Worm (Caenorhabditis elegans) whole organism, L1 larva: ENCODE data around the gene drr-1.
A peak's percentile ranks its signal among the peaks of the same experiment; 100 is the strongest.

Experiments used
- C04F5.9 ChIP-seq: sonication (generic microtip); optimal IDR thresholded peaks from 2 replicates; lab custom pipeline; 2016; ENCODE audit warnings: missing genetic modification characterization, missing compliant biosample characterization
- F16B12.6 ChIP-seq: fragments of 150-350 bp; optimal IDR thresholded peaks from 2 replicates; lab custom pipeline; 2014; ENCODE audit warnings: missing biosample characterization, missing genetic modification characterization
- Y116A8C.19 ChIP-seq: sonication (generic microtip); optimal IDR thresholded peaks from 2 replicates; lab custom pipeline; 2016; ENCODE audit warnings: missing compliant biosample characterization, missing genetic modification characterization, borderline replicate concordance
- aha-1 ChIP-seq: fragments of 150-350 bp; optimal IDR thresholded peaks from 2 replicates; lab custom pipeline; 2014; ENCODE audit warnings: missing biosample characterization, missing genetic modification characterization
- aly-2 ChIP-seq: fragments of 150-350 bp; optimal IDR thresholded peaks from 2 replicates; lab custom pipeline; 2014; ENCODE audit warnings: missing biosample characterization, missing genetic modification characterization
- ama-1 ChIP-seq: fragments of 150-350 bp; optimal IDR thresholded peaks from 2 replicates; lab custom pipeline; 2014
- blmp-1 ChIP-seq: fragments of 150-350 bp; optimal IDR thresholded peaks from 2 replicates; lab custom pipeline; 2014; ENCODE audit warnings: missing biosample characterization, missing genetic modification characterization
- ceh-63 ChIP-seq: fragments of 200-800 bp; sonication (Bioruptor generic); optimal IDR thresholded peaks from 2 replicates; lab custom pipeline; 2018; ENCODE audit warnings: mild to moderate bottlenecking, missing genetic modification characterization, missing compliant biosample characterization
- ceh-82 ChIP-seq, 3 experiments: fragments of 150-350 bp in 1 of 3; sonication (generic microtip) in 2 of 3; optimal IDR thresholded peaks; 2 replicates each; lab custom pipeline; 2014 to 2017; ENCODE audit warnings: missing biosample characterization in 3 of 3, missing genetic modification characterization in 3 of 3
- ceh-88 ChIP-seq: fragments of 200-800 bp; sonication (Bioruptor generic); IDR thresholded peaks from 2 replicates; pipeline ENCODE4 v1.3.6; 2022; ENCODE audit warnings: missing genetic modification characterization, missing compliant biosample characterization
- ces-1 ChIP-seq: fragments of 150-350 bp; optimal IDR thresholded peaks from 2 replicates; lab custom pipeline; 2014; ENCODE audit warnings: missing biosample characterization, missing genetic modification reagents, missing genetic modification characterization
- efl-3 ChIP-seq: fragments of 200-800 bp; sonication (Bioruptor generic); optimal IDR thresholded peaks from 2 replicates; lab custom pipeline; 2018; ENCODE audit warnings: mild to moderate bottlenecking, missing genetic modification characterization, missing compliant biosample characterization
- egl-13 ChIP-seq: sonication (generic microtip); optimal IDR thresholded peaks from 2 replicates; lab custom pipeline; 2016; ENCODE audit warnings: missing genotype, missing genetic modification reagents, missing genetic modification characterization, missing compliant biosample characterization
- egl-27 ChIP-seq, 2 experiments: fragments of 150-350 bp in 1 of 2; sonication (generic microtip); optimal IDR thresholded peaks; 3 replicates each; lab custom pipeline; 2017 to 2018; ENCODE audit warnings: missing biosample characterization in 2 of 2, missing genetic modification characterization in 2 of 2, missing genetic modification reagents in 2 of 2
- elt-3 ChIP-seq, 6 experiments: fragments of 150-350 bp in 1 of 6; sonication (generic microtip); optimal IDR thresholded peaks; 2 replicates each; lab custom pipeline; 2017 to 2018; ENCODE audit warnings: missing biosample characterization in 6 of 6, missing genetic modification characterization in 6 of 6, inconsistent platforms in 1 of 6
- fkh-10 ChIP-seq: sonication (generic microtip); optimal IDR thresholded peaks from 2 replicates; lab custom pipeline; 2017; ENCODE audit warnings: missing biosample characterization, missing genetic modification reagents, missing genetic modification characterization
- fkh-8 ChIP-seq: sonication (generic microtip); optimal IDR thresholded peaks from 2 replicates; lab custom pipeline; 2016; ENCODE audit warnings: mild to moderate bottlenecking, missing genetic modification characterization, missing compliant biosample characterization
- grh-1 ChIP-seq: fragments of 200-800 bp; sonication (Bioruptor generic); IDR thresholded peaks from 2 replicates; pipeline ENCODE4 v1.3.6; 2022; ENCODE audit warnings: missing genetic modification reagents, missing genetic modification characterization, missing compliant biosample characterization
- hpl-2 ChIP-seq: fragments of 150-350 bp; optimal IDR thresholded peaks from 2 replicates; lab custom pipeline; 2014; ENCODE audit warnings: missing biosample characterization, missing genetic modification reagents, missing genetic modification characterization
- jun-1 ChIP-seq: fragments of 150-350 bp; optimal IDR thresholded peaks from 2 replicates; lab custom pipeline; 2014; ENCODE audit warnings: missing biosample characterization, missing genetic modification reagents, missing genetic modification characterization
- lin-14 ChIP-seq: fragments of 200-800 bp; sonication (Bioruptor generic); optimal IDR thresholded peaks from 2 replicates; lab custom pipeline; 2018; ENCODE audit warnings: mild to moderate bottlenecking, missing genetic modification characterization, moderate library complexity, missing compliant biosample characterization
- lin-15B ChIP-seq: fragments of 150-350 bp; sonication (generic microtip); optimal IDR thresholded peaks from 3 replicates; lab custom pipeline; 2014; ENCODE audit warnings: missing biosample characterization, missing genetic modification characterization
- lin-35 ChIP-seq, 2 experiments: fragments of 150-350 bp; optimal IDR thresholded peaks; 2 replicates each; lab custom pipeline; 2014; ENCODE audit warnings: missing biosample characterization in 2 of 2, missing genetic modification characterization in 2 of 2, missing genetic modification reagents in 2 of 2
- lin-39 ChIP-seq: fragments of 150-350 bp; optimal IDR thresholded peaks from 2 replicates; lab custom pipeline; 2014; ENCODE audit warnings: missing biosample characterization, missing genetic modification reagents, missing genetic modification characterization
- lsy-2 ChIP-seq, 2 experiments: fragments of 150-350 bp; optimal IDR thresholded peaks; 2 replicates each; lab custom pipeline; 2014; ENCODE audit warnings: missing biosample characterization in 2 of 2, missing genetic modification characterization in 2 of 2
- mab-9 ChIP-seq: fragments of 200-800 bp; sonication (Bioruptor generic); IDR thresholded peaks from 2 replicates; pipeline ENCODE4 v1.3.6; 2022; ENCODE audit warnings: missing genetic modification reagents, missing genetic modification characterization, missing compliant biosample characterization
- mdl-1 ChIP-seq, 2 experiments: fragments of 150-350 bp; optimal IDR thresholded peaks; 2 replicates each; lab custom pipeline; 2014 to 2017; ENCODE audit warnings: missing biosample characterization in 2 of 2, missing genetic modification characterization in 2 of 2, inconsistent platforms in 1 of 2
- mep-1 ChIP-seq: fragments of 150-350 bp; optimal IDR thresholded peaks from 2 replicates; lab custom pipeline; 2014; ENCODE audit warnings: missing biosample characterization, missing genetic modification characterization
- nhr-11 ChIP-seq: fragments of 150-350 bp; optimal IDR thresholded peaks from 2 replicates; lab custom pipeline; 2014; ENCODE audit warnings: missing biosample characterization, missing genetic modification characterization
- nhr-19 ChIP-seq: fragments of 200-800 bp; sonication (Bioruptor generic); conservative IDR thresholded peaks from 2 replicates; pipeline ENCODE4 v1.3.6; 2022; ENCODE audit warnings: missing genetic modification characterization, missing compliant biosample characterization
- nhr-20 ChIP-seq: sonication (generic microtip); optimal IDR thresholded peaks from 2 replicates; lab custom pipeline; 2016; ENCODE audit warnings: mild to moderate bottlenecking, missing genetic modification characterization, missing compliant biosample characterization
- nhr-237 ChIP-seq: fragments of 150-350 bp; optimal IDR thresholded peaks from 2 replicates; lab custom pipeline; 2014; ENCODE audit warnings: missing biosample characterization, missing genetic modification characterization
- nhr-28 ChIP-seq: fragments of 150-350 bp; optimal IDR thresholded peaks from 2 replicates; lab custom pipeline; 2014; ENCODE audit warnings: missing biosample characterization, missing genetic modification characterization
- nhr-47 ChIP-seq: sonication (generic microtip); optimal IDR thresholded peaks from 2 replicates; lab custom pipeline; 2016; ENCODE audit warnings: mild to moderate bottlenecking, missing genetic modification characterization, moderate library complexity, missing compliant biosample characterization
- nhr-71 ChIP-seq: sonication (generic microtip); optimal IDR thresholded peaks from 2 replicates; lab custom pipeline; 2016; ENCODE audit warnings: mild to moderate bottlenecking, missing genetic modification characterization, moderate library complexity, missing compliant biosample characterization
- nhr-84 ChIP-seq: sonication (generic microtip); optimal IDR thresholded peaks from 2 replicates; lab custom pipeline; 2017; ENCODE audit warnings: missing biosample characterization, missing genetic modification characterization
- nhr-85 ChIP-seq: sonication (generic microtip); peaks from one replicate; lab custom pipeline; 2016; ENCODE audit warnings: missing genetic modification characterization, inconsistent platforms, missing compliant biosample characterization
- nhr-90 ChIP-seq: sonication (generic microtip); optimal IDR thresholded peaks from 2 replicates; lab custom pipeline; 2016; ENCODE audit warnings: mild to moderate bottlenecking, missing genetic modification characterization, missing compliant biosample characterization; ENCODE audit not compliant: poor library complexity
- pag-3 ChIP-seq: sonication (generic microtip); optimal IDR thresholded peaks from 2 replicates; lab custom pipeline; 2017; ENCODE audit warnings: missing genetic modification characterization, mild to moderate bottlenecking, missing compliant biosample characterization, antibody characterized with exemption, borderline replicate concordance; ENCODE audit not compliant: insufficient read depth
- pqm-1 ChIP-seq: sonication (generic microtip); optimal IDR thresholded peaks from 3 replicates; lab custom pipeline; 2017; ENCODE audit warnings: missing biosample characterization, missing genetic modification characterization
- rnt-1 ChIP-seq: sonication (generic microtip); optimal IDR thresholded peaks from 2 replicates; lab custom pipeline; 2016; ENCODE audit warnings: mild to moderate bottlenecking, missing genetic modification characterization, moderate library complexity, missing compliant biosample characterization
- snpc-4 ChIP-seq: fragments of 150-350 bp; optimal IDR thresholded peaks from 2 replicates; lab custom pipeline; 2014; ENCODE audit warnings: missing biosample characterization, missing genetic modification characterization
- sptf-1 ChIP-seq: fragments of 150-350 bp; optimal IDR thresholded peaks from 2 replicates; lab custom pipeline; 2014; ENCODE audit warnings: missing biosample characterization, missing genetic modification characterization
- swsn-7 ChIP-seq: sonication (generic microtip); optimal IDR thresholded peaks from 2 replicates; lab custom pipeline; 2016; ENCODE audit warnings: missing genetic modification characterization, missing compliant biosample characterization
- tbx-2 ChIP-seq: sonication (generic microtip); optimal IDR thresholded peaks from 2 replicates; lab custom pipeline; 2016; ENCODE audit warnings: missing genetic modification characterization, missing compliant biosample characterization
- unc-130 ChIP-seq: fragments of 150-350 bp; optimal IDR thresholded peaks from 2 replicates; lab custom pipeline; 2017; ENCODE audit warnings: missing biosample characterization, missing genetic modification characterization, inconsistent platforms
- unc-30 ChIP-seq: sonication (generic microtip); optimal IDR thresholded peaks from 2 replicates; lab custom pipeline; 2017; ENCODE audit warnings: missing biosample characterization, missing genetic modification characterization
- unc-86 ChIP-seq: sonication (generic microtip); optimal IDR thresholded peaks from 2 replicates; lab custom pipeline; 2016; ENCODE audit warnings: missing genetic modification characterization, missing compliant biosample characterization
- unc-98 ChIP-seq: fragments of 200-800 bp; sonication (Bioruptor generic); IDR thresholded peaks from 2 replicates; pipeline ENCODE4 v1.3.6; 2022; ENCODE audit warnings: missing genetic modification characterization, missing compliant biosample characterization
- xbp-1 ChIP-seq: sonication (generic microtip); optimal IDR thresholded peaks from 2 replicates; lab custom pipeline; 2016; ENCODE audit warnings: missing genetic modification characterization, missing compliant biosample characterization
- zag-1 ChIP-seq: fragments of 150-350 bp; optimal IDR thresholded peaks from 2 replicates; lab custom pipeline; 2014; ENCODE audit warnings: missing biosample characterization, missing genetic modification characterization
- zip-4 ChIP-seq: fragments of 200-800 bp; sonication (Bioruptor generic); optimal IDR thresholded peaks from 2 replicates; lab custom pipeline; 2018; ENCODE audit warnings: mild to moderate bottlenecking, missing genetic modification characterization, moderate library complexity, missing compliant biosample characterization
- ztf-4 ChIP-seq: fragments of 150-350 bp; optimal IDR thresholded peaks from 2 replicates; lab custom pipeline; 2014; ENCODE audit warnings: missing biosample characterization, missing genetic modification characterization

Gene drr-1

ce11 chrII:13469043-13469652 is 26.6 kb downstream of the drr-1 start, which contains the start of gene E01G4.3 (continued):
- TF ChIP-seq efl-3 (GFP tag; lab: Kevin White, UChicago) (no peak), lsy-2 (tag; optimal IDR thresholded peaks at IDR 0.05; lab: Kevin White, UChicago) (peak; percentile 40 to 73), pag-3 (tag; lab: Kevin White, UChicago) (no peak), zip-4 (GFP tag; lab: Kevin White, UChicago) (no peak), jun-1 (peak; percentile 82), fkh-10 (GFP tag; lab: Kevin White, UChicago) (no peak), mdl-1 (tag; optimal IDR thresholded peaks at IDR 0.05; lab: Kevin White, UChicago) (peak in 1 of 2 experiments; percentile 87), nhr-11 (tag; lab: Kevin White, UChicago) (peak; percentile 54), ces-1 (GFP tag; lab: Kevin White, UChicago) (no peak), fkh-8 (no peak), nhr-85 (tag; lab: Kevin White, UChicago) (peak; percentile 86), swsn-7 (peak; percentile 32), sptf-1 (tag; lab: Kevin White, UChicago) (no peak), snpc-4 (tag; lab: Kevin White, UChicago) (no peak), C04F5.9 (no peak), ztf-4 (tag; lab: Kevin White, UChicago) (peak; percentile 39), aly-2 (tag; lab: Kevin White, UChicago) (no peak), lin-39 (peak; percentile 1), lin-14 (GFP tag; lab: Kevin White, UChicago) (peak; percentile 91), mab-9 (GFP tag; lab: Robert Waterston, UW) (no peak), mep-1 (tag; lab: Kevin White, UChicago) (peak; percentile 53), nhr-47 (tag; lab: Kevin White, UChicago) (peak; percentile 52), egl-13 (tag; lab: Kevin White, UChicago) (no peak), F16B12.6 (tag; lab: Kevin White, UChicago) (no peak), aha-1 (no peak), elt-3 (tag; optimal IDR thresholded peaks at IDR 0.05; lab: Kevin White, UChicago) (peak in 5 of 6 experiments; percentile 33 to 83 (median 52)), zag-1 (no peak), blmp-1 (tag; lab: Kevin White, UChicago) (peak; percentile 69), nhr-20 (tag; lab: Kevin White, UChicago) (peak; percentile 94), nhr-237 (tag; lab: Kevin White, UChicago) (no peak), nhr-19 (GFP tag; lab: Robert Waterston, UW) (peak; percentile 90), ceh-82 (tag; optimal IDR thresholded peaks at IDR 0.05; lab: Kevin White, UChicago) (no peak), xbp-1 (peak; percentile 47), nhr-28 (no peak), nhr-84 (tag; lab: Kevin White, UChicago) (no peak), ceh-63 (GFP tag; lab: Kevin White, UChicago) (no peak), unc-30 (tag; lab: Kevin White, UChicago) (no peak), grh-1 (GFP tag; lab: Robert Waterston, UW) (no peak), egl-27 (tag; optimal IDR thresholded peaks at IDR 0.05; lab: Kevin White, UChicago) (peak in 1 of 2 experiments; percentile 16), unc-98 (GFP tag; lab: Robert Waterston, UW) (0 out of 2 replicates have a peak, but pooled peaks have one; percentile 25), ceh-88 (GFP tag; lab: Robert Waterston, UW) (no peak), lin-15B (no peak), lin-35 (GFP tag; optimal IDR thresholded peaks at IDR 0.05; lab: Kevin White, UChicago) (peak in 1 of 2 experiments; percentile 74), Y116A8C.19 (tag; lab: Kevin White, UChicago) (no peak), rnt-1 (tag; lab: Kevin White, UChicago) (peak; percentile 73), tbx-2 (tag; lab: Kevin White, UChicago) (peak; percentile 71), pqm-1 (tag; lab: Kevin White, UChicago) (no peak), unc-130 (tag; lab: Kevin White, UChicago) (peak; percentile 96), nhr-90 (tag; lab: Kevin White, UChicago) (peak; percentile 58), nhr-71 (peak; percentile 91), unc-86 (no peak), hpl-2 (no peak), ama-1 (no peak)
